Fruit fly (Drosophila melanogaster): ENCODE results near the gene Acp24A4.

Gene Acp24A4

dm6 chr2L:3655698-3656105 is 38.0 kb downstream of the Acp24A4 start (continued):
- TF ChIP-seq MESR4 (GFP tag; optimal IDR thresholded peaks at IDR 0.05) (peak; percentile 74), Asciz (GFP tag; optimal IDR thresholded peaks at IDR 0.05) (peak; percentile 98), CG2120 (GFP tag; optimal IDR thresholded peaks at IDR 0.05) (peak; percentile 99), dpn (GFP tag; optimal IDR thresholded peaks at IDR 0.05) (peak; percentile 98 to 99), Ets65A (GFP tag) (peak; percentile 100), ci (GFP tag; IDR thresholded peaks at IDR 0.05) (peak; percentile 99), ham (GFP tag; IDR thresholded peaks at IDR 0.05) (peak; percentile 94; the same call in 1 of the 2 replicates), Eip74EF (GFP tag; optimal IDR thresholded peaks at IDR 0.05) (peak in 1 of 2 experiments; percentile 98), H2.0 (GFP tag; IDR thresholded peaks at IDR 0.05) (peak; percentile 97), CG8765 (GFP tag; IDR thresholded peaks at IDR 0.05) (peak; percentile 95), CG6654 (GFP tag; optimal IDR thresholded peaks at IDR 0.05) (peak; percentile 91), Trl (optimal IDR thresholded peaks at IDR 0.05) (peak; percentile 78 to 89), Trl (GFP tag; optimal IDR thresholded peaks at IDR 0.05) (peak; percentile 98), CG3847 (GFP tag; IDR thresholded peaks at IDR 0.05) (peak; percentile 98), sc (optimal IDR thresholded peaks at IDR 0.05) (no peak), sc (GFP tag; optimal IDR thresholded peaks at IDR 0.05) (peak; percentile 98), CG4424 (GFP tag; optimal IDR thresholded peaks at IDR 0.05) (peak; percentile 98), ssp (GFP tag; IDR thresholded peaks at IDR 0.05) (peak; percentile 89), CG3407 (GFP tag; optimal IDR thresholded peaks at IDR 0.05) (peak; percentile 97), BEAF-32 (GFP tag; optimal IDR thresholded peaks at IDR 0.05) (peak; percentile 24), tio (GFP tag; optimal IDR thresholded peaks at IDR 0.05) (peak; percentile 95), CG7372 (GFP tag; IDR thresholded peaks at IDR 0.05) (peak; percentile 97), CG10959 (GFP tag; IDR thresholded peaks at IDR 0.05) (peak; percentile 97), unc-4 (GFP tag; IDR thresholded peaks at IDR 0.05; ENCODE audit: partially characterized antibody) (peak; percentile 31; the same call in 1 of the 2 replicates), CG6272 (GFP tag; IDR thresholded peaks at IDR 0.05) (peak; percentile 96), amos (GFP tag; IDR thresholded peaks at IDR 0.05; ENCODE audit: partially characterized antibody) (no peak), Fer2 (tag; optimal IDR thresholded peaks at IDR 0.05) (peak; percentile 97), CG2129 (GFP tag; IDR thresholded peaks at IDR 0.05; ENCODE audit: partially characterized antibody) (no peak), kay (GFP tag; optimal IDR thresholded peaks at IDR 0.05) (peak; percentile 95), CG9727 (GFP tag; optimal IDR thresholded peaks at IDR 0.05) (peak; percentile 98), pnt (GFP tag; optimal IDR thresholded peaks at IDR 0.05) (peak; percentile 98), Pdp1 (GFP tag; optimal IDR thresholded peaks at IDR 0.05) (peak; percentile 97 to 98), wor (GFP tag; IDR thresholded peaks at IDR 0.05) (peak; percentile 96), Atf-2 (GFP tag; optimal IDR thresholded peaks at IDR 0.05) (peak; percentile 97), gro (GFP tag; optimal IDR thresholded peaks at IDR 0.05) (peak; percentile 98), knrl (GFP tag; IDR thresholded peaks at IDR 0.05; ENCODE audit: partially characterized antibody) (no peak), CkIIα-i1 (GFP tag; IDR thresholded peaks at IDR 0.05) (peak; percentile 86), NC2α (GFP tag; optimal IDR thresholded peaks at IDR 0.05) (peak; percentile 96), HmgZ (tag; optimal IDR thresholded peaks at IDR 0.05) (peak; percentile 99), sisA (GFP tag; IDR thresholded peaks at IDR 0.05) (peak; percentile 98), MBD-R2 (GFP tag; IDR thresholded peaks at IDR 0.05) (peak; percentile 98), CG7928 (GFP tag; optimal IDR thresholded peaks at IDR 0.05) (peak; percentile 81), Hmx (GFP tag; optimal IDR thresholded peaks at IDR 0.05) (peak; percentile 95), Mes4 (GFP tag; optimal IDR thresholded peaks at IDR 0.05) (peak; percentile 97), chif (GFP tag; optimal IDR thresholded peaks at IDR 0.05) (peak; percentile 97 to 98), Dfd (GFP tag; optimal IDR thresholded peaks at IDR 0.05) (no peak), Awh (GFP tag; IDR thresholded peaks at IDR 0.05) (peak; percentile 98), zen2 (GFP tag; IDR thresholded peaks at IDR 0.05; ENCODE audit: partially characterized antibody) (no peak), CG8478 (optimal IDR thresholded peaks at IDR 0.05) (no peak), Dbx (GFP tag; IDR thresholded peaks at IDR 0.05) (peak; percentile 98), nerfin-2 (GFP tag; IDR thresholded peaks at IDR 0.05; ENCODE audit: partially characterized antibody) (no peak), CG5180 (GFP tag; optimal IDR thresholded peaks at IDR 0.05) (peak; percentile 92)

Measured in whole organism, embryonic.